Worm (Caenorhabditis elegans) whole organism, L4 larva: ENCODE data around the gene msp-78.

Experiments
- F10B5.3 ChIP-seq: sonication (generic microtip); optimal IDR thresholded peaks from 2 replicates; lab custom pipeline; 2016; ENCODE audit warnings: mild to moderate bottlenecking, missing genetic modification characterization, missing compliant biosample characterization
- F49E8.2 ChIP-seq: sonication (generic microtip); optimal IDR thresholded peaks from 2 replicates; lab custom pipeline; 2016; ENCODE audit warnings: missing compliant biosample characterization, mild to moderate bottlenecking, missing genetic modification characterization, borderline replicate concordance
- T20F7.1 ChIP-seq: fragments of 200-800 bp; sonication (Bioruptor generic); optimal IDR thresholded peaks from 2 replicates; lab custom pipeline; 2018; ENCODE audit warnings: mild to moderate bottlenecking, missing genetic modification characterization, missing compliant biosample characterization
- Y5F2A.4 ChIP-seq: fragments of 200-800 bp; sonication (Bioruptor generic); optimal IDR thresholded peaks from 2 replicates; lab custom pipeline; 2018; ENCODE audit warnings: mild to moderate bottlenecking, missing genetic modification characterization, missing compliant biosample characterization
- arid-1 ChIP-seq: fragments of 200-800 bp; sonication (Bioruptor generic); conservative IDR thresholded peaks from 2 replicates; pipeline ENCODE4 v1.3.6; 2022; ENCODE audit warnings: missing genetic modification reagents, missing genetic modification characterization, missing compliant biosample characterization
- ceh-28 ChIP-seq: fragments of 150-350 bp; optimal IDR thresholded peaks from 2 replicates; lab custom pipeline; 2014; ENCODE audit warnings: missing biosample characterization, missing genetic modification reagents, missing genetic modification characterization
- ceh-44 ChIP-seq: fragments of 200-800 bp; sonication (Bioruptor generic); IDR thresholded peaks from 2 replicates; pipeline ENCODE4 v1.3.6; 2022; ENCODE audit warnings: missing genetic modification reagents, missing genetic modification characterization, missing compliant biosample characterization
- cey-2 ChIP-seq: sonication (generic microtip); optimal IDR thresholded peaks from 3 replicates; lab custom pipeline; 2017; ENCODE audit warnings: missing genetic modification characterization, mild to moderate bottlenecking, missing compliant biosample characterization, antibody characterized with exemption, borderline replicate concordance; ENCODE audit not compliant: insufficient read depth
- ctbp-1 ChIP-seq: fragments of 200-800 bp; sonication (Bioruptor generic); IDR thresholded peaks from 2 replicates; pipeline ENCODE4 v1.3.6; 2022; ENCODE audit warnings: missing genetic modification reagents, missing genetic modification characterization, missing compliant biosample characterization
- daf-16 ChIP-seq, 3 experiments: sonication (generic microtip); optimal IDR thresholded peaks; 2 replicates each; lab custom pipeline; 2016 to 2017; ENCODE audit warnings: missing genetic modification characterization in 3 of 3, missing genetic modification reagents in 3 of 3, mild to moderate bottlenecking in 2 of 3, missing compliant biosample characterization in 2 of 3, missing biosample characterization in 1 of 3, moderate library complexity in 1 of 3
- daf-8 ChIP-seq: fragments of 200-800 bp; sonication (Bioruptor generic); IDR thresholded peaks from 2 replicates; pipeline ENCODE4 v1.3.6; 2022; ENCODE audit warnings: missing genetic modification characterization, missing compliant biosample characterization
- dmd-6 ChIP-seq: fragments of 200-800 bp; sonication (Bioruptor generic); IDR thresholded peaks from 2 replicates; pipeline ENCODE4 v1.3.6; 2022; ENCODE audit warnings: missing genetic modification reagents, missing genetic modification characterization, missing compliant biosample characterization
- dve-1 ChIP-seq: sonication (generic microtip); optimal IDR thresholded peaks from 2 replicates; lab custom pipeline; 2017; ENCODE audit warnings: antibody characterized with exemption, mild to moderate bottlenecking, missing genetic modification characterization, missing compliant biosample characterization; ENCODE audit not compliant: insufficient read depth
- fkh-10 ChIP-seq: fragments of 150-350 bp; optimal IDR thresholded peaks from 2 replicates; lab custom pipeline; 2014; ENCODE audit warnings: missing biosample characterization, missing genetic modification reagents, missing genetic modification characterization
- gei-8 ChIP-seq: fragments of 200-800 bp; sonication (Bioruptor generic); optimal IDR thresholded peaks from 2 replicates; lab custom pipeline; 2018; ENCODE audit warnings: mild to moderate bottlenecking, missing genetic modification characterization, missing compliant biosample characterization
- hif-1 ChIP-seq, 2 experiments: sonication (generic microtip); optimal IDR thresholded peaks; 2 replicates each; lab custom pipeline; 2016 to 2017; ENCODE audit warnings: missing compliant biosample characterization in 2 of 2, missing genetic modification characterization in 2 of 2, missing genetic modification reagents in 2 of 2, missing genotype in 2 of 2, mild to moderate bottlenecking in 1 of 2
- hlh-11 ChIP-seq: fragments of 200-800 bp; sonication (Bioruptor generic); optimal IDR thresholded peaks from 2 replicates; lab custom pipeline; 2018; ENCODE audit warnings: mild to moderate bottlenecking, missing genetic modification characterization, missing compliant biosample characterization
- hlh-30 ChIP-seq: sonication (generic microtip); optimal IDR thresholded peaks from 2 replicates; lab custom pipeline; 2017; ENCODE audit warnings: antibody characterized with exemption, mild to moderate bottlenecking, missing genetic modification characterization, missing compliant biosample characterization; ENCODE audit not compliant: insufficient read depth
- hmg-1.1 ChIP-seq: fragments of 200-800 bp; sonication (Bioruptor generic); IDR thresholded peaks from 2 replicates; pipeline ENCODE4 v1.3.6; 2022; ENCODE audit warnings: missing genetic modification reagents, missing genetic modification characterization, missing compliant biosample characterization
- lim-7 ChIP-seq: fragments of 200-800 bp; sonication (Bioruptor generic); IDR thresholded peaks from 2 replicates; pipeline ENCODE4 v1.3.6; 2022; ENCODE audit warnings: missing genetic modification characterization, missing compliant biosample characterization
- lin-1 ChIP-seq: fragments of 200-800 bp; sonication (Bioruptor generic); IDR thresholded peaks from 2 replicates; pipeline ENCODE4 v1.3.6; 2022; ENCODE audit warnings: missing genetic modification reagents, missing genetic modification characterization, missing compliant biosample characterization
- lin-15B ChIP-seq: fragments of 150-350 bp; sonication (generic microtip); optimal IDR thresholded peaks from 3 replicates; lab custom pipeline; 2014; ENCODE audit warnings: missing biosample characterization, missing genetic modification characterization
- lsy-2 ChIP-seq, 2 experiments: fragments of 150-350 bp in 1 of 2; sonication (generic microtip) in 1 of 2; optimal IDR thresholded peaks; 2 replicates each; lab custom pipeline; 2014 to 2017; ENCODE audit warnings: missing biosample characterization in 2 of 2, missing genetic modification characterization in 2 of 2
- madf-5 ChIP-seq, 2 experiments: fragments of 200-800 bp; sonication (Bioruptor generic); IDR thresholded peaks; 2 replicates each; pipeline ENCODE4 v1.3.6; 2022; ENCODE audit warnings: missing compliant biosample characterization in 2 of 2, missing genetic modification characterization in 2 of 2
- mdl-1 ChIP-seq, 2 experiments: fragments of 150-350 bp in 1 of 2; sonication (generic microtip) in 1 of 2; optimal IDR thresholded peaks; 2 replicates each; lab custom pipeline; 2014 to 2017; ENCODE audit warnings: missing biosample characterization in 2 of 2, missing genetic modification characterization in 2 of 2
- mep-1 ChIP-seq: fragments of 150-350 bp; sonication (generic microtip); optimal IDR thresholded peaks from 3 replicates; lab custom pipeline; 2014; ENCODE audit warnings: missing biosample characterization, missing genetic modification characterization
- nhr-10 ChIP-seq: fragments of 150-350 bp; optimal IDR thresholded peaks from 2 replicates; lab custom pipeline; 2014; ENCODE audit warnings: missing biosample characterization, missing genetic modification characterization
- nhr-11 ChIP-seq: fragments of 150-350 bp; optimal IDR thresholded peaks from 2 replicates; lab custom pipeline; 2014; ENCODE audit warnings: missing biosample characterization, missing genetic modification characterization
- nhr-111 ChIP-seq: fragments of 200-800 bp; sonication (Bioruptor generic); optimal IDR thresholded peaks from 2 replicates; lab custom pipeline; 2018; ENCODE audit warnings: mild to moderate bottlenecking, missing genetic modification characterization, missing compliant biosample characterization
- nhr-25 ChIP-seq: sonication (generic microtip); optimal IDR thresholded peaks from 2 replicates; lab custom pipeline; 2017; ENCODE audit warnings: missing genetic modification characterization, mild to moderate bottlenecking, missing compliant biosample characterization, antibody characterized with exemption, moderate library complexity, borderline replicate concordance; ENCODE audit not compliant: insufficient read depth
- nhr-28 ChIP-seq: fragments of 150-350 bp; optimal IDR thresholded peaks from 2 replicates; lab custom pipeline; 2014; ENCODE audit warnings: missing biosample characterization, missing genetic modification characterization
- nhr-41 ChIP-seq: fragments of 200-800 bp; sonication (Bioruptor generic); IDR thresholded peaks from 2 replicates; pipeline ENCODE4 v1.3.6; 2022; ENCODE audit warnings: missing genetic modification reagents, missing genetic modification characterization, missing compliant biosample characterization
- nhr-77 ChIP-seq: fragments of 150-350 bp; optimal IDR thresholded peaks from 2 replicates; lab custom pipeline; 2014; ENCODE audit warnings: missing biosample characterization, missing genetic modification characterization
- pqm-1 ChIP-seq: sonication (generic microtip); optimal IDR thresholded peaks from 2 replicates; lab custom pipeline; 2017; ENCODE audit warnings: missing biosample characterization, missing genetic modification characterization
- saeg-2 ChIP-seq: fragments of 200-800 bp; sonication (Bioruptor generic); IDR thresholded peaks from 2 replicates; pipeline ENCODE4 v1.3.6; 2022; ENCODE audit warnings: missing genetic modification reagents, missing genetic modification characterization, missing compliant biosample characterization
- skn-1 ChIP-seq: fragments of 150-350 bp; optimal IDR thresholded peaks from 2 replicates; lab custom pipeline; 2014; ENCODE audit warnings: missing biosample characterization, missing genetic modification characterization
- snpc-4 ChIP-seq: fragments of 150-350 bp; optimal IDR thresholded peaks from 2 replicates; lab custom pipeline; 2014; ENCODE audit warnings: missing biosample characterization, missing genetic modification characterization

Gene msp-78

ce11 chrIV:9746762-9747161, 23.1 kb upstream of the msp-78 start, which contains the start of gene C28D4.5:
TSS of gene C28D4.5 (minus strand) at chrIV:9746862.
- TF ChIP-seq saeg-2, result no peak
- TF ChIP-seq nhr-41 (GFP tag; lab: Robert Waterston, UW), result no peak
- TF ChIP-seq nhr-10 (tag; lab: Kevin White, UChicago), result no peak
- TF ChIP-seq F49E8.2 (tag; lab: Kevin White, UChicago), result no peak
- no peak for TF ChIP-seq nhr-11 (tag; lab: Kevin White, UChicago)
- TF ChIP-seq lim-7 (GFP tag; lab: Robert Waterston, UW), result no peak
- no peak for TF ChIP-seq nhr-77
- no peak for TF ChIP-seq ceh-44 (GFP tag; lab: Robert Waterston, UW)

ce11 chrIV:9748342-9748741, 21.5 kb upstream of the msp-78 start, which contains the start of gene C28D4.8:
TSS of gene C28D4.8 (minus strand) at chrIV:9748442.
- no peak for TF ChIP-seq ceh-28 (tag; lab: Kevin White, UChicago)
- no peak for TF ChIP-seq cey-2 (tag; lab: Kevin White, UChicago)
- no peak for TF ChIP-seq daf-8 (GFP tag; lab: Robert Waterston, UW)
- no peak for TF ChIP-seq skn-1 (tag; lab: Kevin White, UChicago)
- TF ChIP-seq snpc-4 (tag; lab: Kevin White, UChicago), result no peak
- no peak for TF ChIP-seq lin-15B (tag; lab: Kevin White, UChicago)
- TF ChIP-seq T20F7.1 (GFP tag; lab: Kevin White, UChicago), result no peak
- no peak for TF ChIP-seq hif-1 (tag; optimal IDR thresholded peaks at IDR 0.05; lab: Kevin White, UChicago)

- TF ChIP-seq lin-15B (tag; lab: Kevin White, UChicago), result no peak
- TF ChIP-seq nhr-111 (GFP tag; lab: Kevin White, UChicago), result no peak
- TF ChIP-seq nhr-28 (tag; lab: Kevin White, UChicago), result peak; percentile 61
- TF ChIP-seq, all 104 proteins: peak for 1
Observed at ce11 chrIV:9755713-9756112, 14.1 kb upstream of the msp-78 start.

- TF ChIP-seq F10B5.3 (tag; lab: Kevin White, UChicago) (no peak), mdl-1 (tag; optimal IDR thresholded peaks at IDR 0.05; lab: Kevin White, UChicago) (peak in 1 of 2 experiments; percentile 57), madf-5 (GFP tag; IDR thresholded peaks at IDR 0.05; lab: Robert Waterston, UW) (no peak), ctbp-1 (GFP tag; lab: Robert Waterston, UW) (0 out of 2 replicates have a peak, but pooled peaks have one; percentile 44), hlh-11 (tag; lab: Kevin White, UChicago) (peak; percentile 69), nhr-28 (tag; lab: Kevin White, UChicago) (peak; percentile 94), dve-1 (tag; lab: Kevin White, UChicago) (peak; percentile 89), fkh-10 (GFP tag; lab: Kevin White, UChicago) (no peak), pqm-1 (tag; lab: Kevin White, UChicago) (peak; percentile 60), nhr-77 (peak; percentile 48), nhr-25 (peak; percentile 11), lsy-2 (tag; optimal IDR thresholded peaks at IDR 0.05; lab: Kevin White, UChicago) (peak in 1 of 2 experiments; percentile 24), cey-2 (tag; lab: Kevin White, UChicago) (peak; percentile 6), arid-1 (no peak), dmd-6 (peak; percentile 71), lin-1 (no peak), daf-16 (GFP tag; optimal IDR thresholded peaks at IDR 0.05; lab: Kevin White, UChicago) (no peak), daf-16 (tag; optimal IDR thresholded peaks at IDR 0.05; lab: Kevin White, UChicago) (peak; percentile 56), gei-8 (GFP tag; lab: Kevin White, UChicago) (no peak), Y5F2A.4 (GFP tag; lab: Kevin White, UChicago) (no peak), hlh-30 (tag; lab: Kevin White, UChicago) (peak; percentile 73), nhr-10 (tag; lab: Kevin White, UChicago) (peak; percentile 10), mep-1 (tag; lab: Kevin White, UChicago) (peak; percentile 39), hmg-1.1 (GFP tag; lab: Robert Waterston, UW) (0 out of 2 replicates have a peak, but pooled peaks have one; percentile 15)
Observed at ce11 chrIV:9756647-9757424, 13.0 kb upstream of the msp-78 start.
